Worm (Caenorhabditis elegans) whole organism, late embryonic: ENCODE results near the gene cdc-73.

Experiments used
- elt-2 ChIP-seq: sonication (generic microtip); optimal IDR thresholded peaks from 2 replicates; lab custom pipeline; 2016; ENCODE audit warnings: missing genetic modification reagents, missing genetic modification characterization, missing compliant biosample characterization
- fkh-10 ChIP-seq: fragments of 150-350 bp; optimal IDR thresholded peaks from 2 replicates; lab custom pipeline; 2014; ENCODE audit warnings: missing biosample characterization, missing genetic modification reagents, missing genetic modification characterization
- lin-11 ChIP-seq: fragments of 200-800 bp; sonication (Bioruptor generic); optimal IDR thresholded peaks from 2 replicates; lab custom pipeline; 2018; ENCODE audit warnings: mild to moderate bottlenecking, missing genetic modification characterization, missing compliant biosample characterization
- odd-2 ChIP-seq: sonication (generic microtip); optimal IDR thresholded peaks from 2 replicates; lab custom pipeline; 2017; ENCODE audit warnings: antibody characterized with exemption, mild to moderate bottlenecking, missing genetic modification characterization, missing compliant biosample characterization
- pros-1 ChIP-seq: fragments of 150-350 bp; optimal IDR thresholded peaks from 2 replicates; lab custom pipeline; 2014; ENCODE audit warnings: missing biosample characterization, missing genetic modification reagents, missing genetic modification characterization
- unc-86 ChIP-seq: sonication (generic microtip); optimal IDR thresholded peaks from 2 replicates; lab custom pipeline; 2016; ENCODE audit warnings: missing genetic modification characterization, missing compliant biosample characterization

DNA sequence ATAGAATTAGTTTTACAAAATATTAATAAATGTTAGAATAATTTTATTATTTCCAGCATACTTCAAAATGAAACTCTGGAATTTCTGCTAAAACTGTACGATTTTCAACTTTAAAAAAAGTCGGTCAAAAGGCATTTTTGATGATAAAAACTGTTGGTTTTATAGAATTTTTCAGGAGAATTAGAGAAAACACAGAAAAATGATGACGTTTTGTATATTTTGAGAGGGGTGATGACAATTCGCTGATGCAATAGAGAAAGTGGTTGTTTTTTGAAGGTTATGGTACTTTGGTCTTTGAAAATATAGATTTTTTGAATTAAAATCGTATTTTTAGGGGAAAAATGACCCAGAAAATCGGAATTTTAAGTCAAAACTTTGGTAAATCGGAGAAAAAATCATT lies 42.6 kb downstream of the cdc-73 start:
- TF ChIP-seq lin-11 (tag; lab: Kevin White, UChicago) (no peak), fkh-10 (no peak), elt-2 (tag; lab: Kevin White, UChicago) (no peak), unc-86 (no peak), pros-1 (no peak), odd-2 (no peak)
